Worm (Caenorhabditis elegans): Measurements from ENCODE around the gene Y105C5A.8.
A peak's percentile ranks its signal among the peaks of the same experiment; 100 is the strongest.
"Not testable (repeated sequence)": the region's sequence is repeated elsewhere in the genome, so short reads cannot be mapped to it uniquely, and the experiment has no call there.

Y105C5A.8 gene

DNA sequence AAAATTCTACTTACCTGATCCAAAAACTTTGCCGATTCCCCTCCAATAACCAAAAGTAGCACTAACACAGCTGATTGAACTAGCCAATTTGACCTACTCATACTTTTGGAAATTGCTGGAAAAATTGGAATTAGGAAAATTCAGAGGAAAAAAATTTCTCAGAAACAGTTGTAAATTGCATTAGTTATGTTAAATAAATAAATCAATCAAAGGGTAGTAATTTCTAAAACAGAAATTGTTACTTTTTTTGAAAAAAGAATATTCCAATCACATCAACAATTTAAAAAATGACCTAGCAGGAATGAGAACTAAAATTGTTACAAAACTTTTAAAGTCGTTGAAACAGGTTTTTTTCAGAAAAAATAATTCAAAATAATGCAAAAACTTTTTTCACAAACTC, at the start of gene Y105C5A.8:
Gene Y105C5A.8 (minus strand): TSS at position 101 of the 400 bp plus-strand sequence.
- no peak for TF ChIP-seq sea-1 (GFP tag; conservative IDR thresholded peaks at IDR 0.05)
- no peak for TF ChIP-seq pes-1 (GFP tag; IDR thresholded peaks at IDR 0.05)
- TF ChIP-seq tra-4 (tag; optimal IDR thresholded peaks at IDR 0.05) = no peak
- TF ChIP-seq F13C5.2 (tag; optimal IDR thresholded peaks at IDR 0.05) = no peak
- TF ChIP-seq hmg-4 (GFP tag; optimal IDR thresholded peaks at IDR 0.05) = no peak
- no peak for TF ChIP-seq ets-7 (tag; optimal IDR thresholded peaks at IDR 0.05)
- TF ChIP-seq hmbx-1 (tag; optimal IDR thresholded peaks at IDR 0.05) = no peak
- TF ChIP-seq B0310.2 (tag; optimal IDR thresholded peaks at IDR 0.05) = no peak
- TF ChIP-seq tbx-37 (GFP tag; conservative IDR thresholded peaks at IDR 0.05) = no peak
- no peak for TF ChIP-seq ceh-36 (tag; optimal IDR thresholded peaks at IDR 0.05)
- TF ChIP-seq flt-1 (GFP tag; IDR thresholded peaks at IDR 0.05) = no peak
- TF ChIP-seq aly-1 (tag; optimal IDR thresholded peaks at IDR 0.05) = no peak

DNA sequence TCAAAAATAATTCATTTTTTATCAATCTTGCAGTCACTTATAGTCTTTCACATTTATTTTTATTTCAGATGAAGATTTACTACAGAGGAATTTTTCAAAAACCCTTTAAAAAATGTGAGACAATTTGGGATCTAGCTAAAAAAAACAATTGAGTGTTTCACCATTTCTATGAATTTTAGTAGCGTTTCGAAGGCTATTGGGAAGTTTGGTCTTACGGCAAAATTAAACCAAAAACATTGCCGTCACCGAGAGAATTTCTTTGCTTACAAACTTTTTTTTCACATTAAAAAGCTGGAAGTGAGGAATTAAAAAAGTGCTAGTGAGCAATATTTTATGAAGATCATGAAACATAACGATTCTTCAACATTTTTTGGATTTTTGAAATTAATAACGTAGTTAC, 41.6 kb upstream of the Y105C5A.8 start:
- no peak for TF ChIP-seq B0310.2 (tag; optimal IDR thresholded peaks at IDR 0.05)
- no peak for TF ChIP-seq ets-7 (tag; optimal IDR thresholded peaks at IDR 0.05)
- TF ChIP-seq hmg-4 (GFP tag; optimal IDR thresholded peaks at IDR 0.05) = no peak
- no peak for TF ChIP-seq scrt-1 (GFP tag; IDR thresholded peaks at IDR 0.05)
- TF ChIP-seq ama-1 (optimal IDR thresholded peaks at IDR 0.05) = no peak

DNA sequence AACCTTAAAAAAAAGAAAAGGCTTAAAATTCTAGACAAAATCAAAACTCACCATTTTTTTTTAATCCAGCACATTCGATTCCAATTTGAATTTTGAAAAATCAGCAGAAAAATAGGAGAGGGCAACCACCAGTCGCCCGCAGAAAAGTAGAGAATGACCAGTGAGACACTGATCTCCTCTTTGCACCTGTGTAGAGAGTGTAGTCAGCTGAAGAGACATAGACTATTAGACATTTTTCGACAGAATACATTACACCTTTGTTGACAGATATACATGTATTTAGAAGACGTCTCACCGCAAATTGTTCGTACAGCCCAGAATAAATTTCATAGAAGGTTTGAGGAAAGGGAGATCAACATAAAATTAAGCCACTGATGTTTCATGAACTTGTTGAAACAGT, 31.4 kb upstream of the Y105C5A.8 start:
- no peak for TF ChIP-seq aly-1 (tag; optimal IDR thresholded peaks at IDR 0.05)
- no peak for TF ChIP-seq ets-7 (tag; optimal IDR thresholded peaks at IDR 0.05)
- TF ChIP-seq F13C5.2 (tag; optimal IDR thresholded peaks at IDR 0.05) = no peak
- TF ChIP-seq ama-1 (optimal IDR thresholded peaks at IDR 0.05) = no peak
- TF ChIP-seq flt-1 (GFP tag; IDR thresholded peaks at IDR 0.05) = no peak
- no peak for TF ChIP-seq tra-4 (tag; optimal IDR thresholded peaks at IDR 0.05)
- TF ChIP-seq scrt-1 (GFP tag; IDR thresholded peaks at IDR 0.05) = no peak
- TF ChIP-seq hnd-1 (tag; optimal IDR thresholded peaks at IDR 0.05) = no peak
- TF ChIP-seq ceh-36 (tag; optimal IDR thresholded peaks at IDR 0.05) = no peak
- no peak for TF ChIP-seq ceh-13 (GFP tag; optimal IDR thresholded peaks at IDR 0.05)
- no peak for TF ChIP-seq sea-1 (GFP tag; conservative IDR thresholded peaks at IDR 0.05)
- no peak for TF ChIP-seq tbx-11 (GFP tag; IDR thresholded peaks at IDR 0.05)
- no peak for TF ChIP-seq hmbx-1 (tag; optimal IDR thresholded peaks at IDR 0.05)
- no peak for TF ChIP-seq pes-1 (GFP tag; IDR thresholded peaks at IDR 0.05)
- no peak for TF ChIP-seq hmg-4 (GFP tag; optimal IDR thresholded peaks at IDR 0.05)
- no peak for TF ChIP-seq tbx-37 (GFP tag; conservative IDR thresholded peaks at IDR 0.05)

DNA sequence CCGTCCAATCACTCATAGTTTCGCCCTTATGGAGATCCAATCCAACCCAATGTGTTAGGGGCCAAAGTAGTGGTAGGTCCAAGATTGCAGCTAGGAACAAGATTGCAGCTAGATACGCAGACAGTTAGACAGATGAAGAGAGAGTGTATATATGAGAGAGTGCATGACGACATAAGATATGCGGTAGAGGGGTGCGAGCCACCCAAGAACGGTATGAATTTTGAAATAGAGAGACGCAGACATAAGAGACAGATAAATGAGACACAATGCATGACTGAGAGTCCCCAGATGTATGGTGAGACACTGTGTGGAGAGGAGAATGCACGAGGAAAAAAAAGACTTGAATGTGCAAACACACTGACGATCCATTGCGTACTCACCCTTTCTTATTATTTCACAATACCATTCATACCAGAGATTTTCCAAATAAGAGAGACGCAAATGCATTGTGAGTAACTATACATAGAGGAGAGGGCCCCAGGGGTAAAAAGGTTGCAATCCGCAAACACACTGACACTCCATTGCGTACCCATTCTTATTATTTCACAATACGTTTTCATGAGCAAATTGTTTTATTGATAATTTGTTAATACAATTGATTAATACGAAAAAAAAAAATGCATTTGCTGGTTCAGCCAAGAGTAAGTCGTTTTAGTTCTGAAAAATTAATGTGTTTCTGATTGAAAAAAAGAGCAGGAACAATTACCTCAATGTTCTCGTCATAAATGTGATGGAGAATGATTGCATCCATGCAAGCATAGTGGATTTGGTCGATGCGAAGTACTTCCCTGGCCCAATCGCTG, 29.7 kb upstream of the Y105C5A.8 start, which contains the start of the genes Y105C5A.1268 and Y105C5A.1272:
Gene Y105C5A.1268 (minus strand): TSS at position 51 of the 803 bp plus-strand sequence.
Gene Y105C5A.1272 (plus strand): TSS at position 575 of the 803 bp plus-strand sequence.
- TF ChIP-seq hmg-4 (GFP tag; optimal IDR thresholded peaks at IDR 0.05) = peak; percentile 62
- peak; percentile 51 for TF ChIP-seq F13C5.2 (tag; optimal IDR thresholded peaks at IDR 0.05)

DNA sequence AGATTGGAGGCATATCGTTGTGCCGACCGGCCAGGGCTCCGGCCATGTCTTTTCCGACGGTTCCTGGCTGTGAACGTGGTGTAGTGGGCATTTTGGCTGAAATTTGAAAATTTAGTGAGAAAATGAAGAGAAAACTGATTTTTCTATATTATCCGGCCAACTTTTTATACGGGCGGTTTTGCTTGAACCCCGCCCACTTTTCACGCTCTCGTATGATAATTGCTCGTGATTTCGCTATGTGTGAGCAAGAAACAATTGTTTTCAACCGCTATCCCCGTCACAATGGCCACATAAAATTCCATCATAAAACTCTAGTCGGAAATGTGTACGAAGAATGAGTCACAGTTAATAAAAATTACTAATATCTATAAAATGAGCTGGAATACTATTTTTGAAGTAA, 24.8 kb upstream of the Y105C5A.8 start, which contains the start of gene Y105C5A.12:
Gene Y105C5A.12 (minus strand): TSS at position 101 of the 400 bp plus-strand sequence.
- TF ChIP-seq ets-7 (tag; optimal IDR thresholded peaks at IDR 0.05); scrt-1 (GFP tag; IDR thresholded peaks at IDR 0.05); hmbx-1 (tag; optimal IDR thresholded peaks at IDR 0.05): not testable (repeated sequence)

DNA sequence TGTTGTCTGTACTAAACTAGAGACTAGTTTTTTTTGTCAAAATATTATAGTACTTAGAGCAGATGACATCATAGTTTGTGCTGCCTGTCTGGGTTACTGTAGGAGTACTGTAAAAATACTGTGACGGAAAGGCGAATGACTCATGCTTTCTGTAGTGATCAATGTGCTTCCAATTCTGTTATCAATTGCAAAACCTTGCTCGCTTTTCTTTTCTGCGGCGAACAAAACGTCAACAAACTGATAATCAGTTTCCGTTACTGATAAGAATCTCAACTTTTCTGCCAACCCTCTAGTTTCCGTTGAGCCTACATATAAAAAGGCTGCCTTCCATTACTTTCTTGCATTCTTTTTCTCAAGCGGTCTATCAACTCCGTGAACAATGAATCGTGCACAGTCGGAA, 24.0 kb upstream of the Y105C5A.8 start, which contains the start of gene Y105C5A.13:
Gene Y105C5A.13 (plus strand): TSS at position 380 of the 400 bp plus-strand sequence.
- no peak for TF ChIP-seq F13C5.2 (tag; optimal IDR thresholded peaks at IDR 0.05)
- TF ChIP-seq ets-7 (tag; optimal IDR thresholded peaks at IDR 0.05) = no peak
- no peak for TF ChIP-seq hnd-1 (tag; optimal IDR thresholded peaks at IDR 0.05)
- TF ChIP-seq hmg-4 (GFP tag; optimal IDR thresholded peaks at IDR 0.05) = no peak
- TF ChIP-seq ama-1 (optimal IDR thresholded peaks at IDR 0.05) = no peak
- no peak for TF ChIP-seq hmbx-1 (tag; optimal IDR thresholded peaks at IDR 0.05)
- TF ChIP-seq ceh-36 (tag; optimal IDR thresholded peaks at IDR 0.05) = no peak

DNA sequence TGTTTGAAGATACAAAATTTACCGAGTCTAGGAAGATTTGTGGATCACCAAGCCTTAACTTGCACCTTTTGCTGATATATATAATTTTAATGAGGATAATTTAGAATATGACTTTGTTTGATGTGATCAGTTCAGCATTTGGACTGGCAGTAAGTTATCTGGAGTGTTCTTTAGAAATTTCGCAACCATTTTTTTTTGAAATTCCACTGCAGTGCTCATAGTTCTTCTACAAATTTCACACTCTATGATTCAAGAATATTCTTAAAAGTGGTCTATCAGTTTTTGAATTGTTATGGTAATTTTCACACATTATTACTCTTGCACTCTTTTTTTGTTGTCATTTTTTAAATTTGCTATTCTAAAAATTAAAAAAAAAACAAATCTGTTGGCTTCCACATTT, 22.4 kb upstream of the Y105C5A.8 start:
- TF ChIP-seq F13C5.2 (tag; optimal IDR thresholded peaks at IDR 0.05) = no peak
- TF ChIP-seq aly-1 (tag; optimal IDR thresholded peaks at IDR 0.05) = no peak

DNA sequence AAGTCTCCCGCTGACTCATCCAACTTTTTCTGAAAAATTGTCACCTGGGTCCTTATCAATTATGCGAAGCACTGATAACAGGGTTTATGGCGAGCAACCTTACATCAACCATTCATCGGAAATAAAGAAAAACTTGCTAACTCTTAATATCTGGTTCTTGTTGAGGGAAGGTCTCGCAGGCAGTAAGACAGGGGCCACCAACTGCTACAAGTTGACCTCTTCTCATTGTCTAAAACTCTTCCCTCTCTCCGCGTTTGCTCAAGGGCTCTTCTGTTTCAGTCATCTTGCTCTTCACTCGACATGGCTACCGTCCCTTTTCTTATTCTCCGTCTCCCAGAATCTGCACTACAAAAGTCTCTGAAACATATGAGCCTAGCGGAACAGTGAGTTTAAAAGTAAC, 18.6 kb upstream of the Y105C5A.8 start, which contains the start of gene Y105C5A.10:
Gene Y105C5A.10 (plus strand): TSS at position 301 of the 400 bp plus-strand sequence.
- not testable (repeated sequence) for TF ChIP-seq sea-1 (GFP tag; conservative IDR thresholded peaks at IDR 0.05); ceh-36 (tag; optimal IDR thresholded peaks at IDR 0.05); ets-7 (tag; optimal IDR thresholded peaks at IDR 0.05)
